Fruit fly (Drosophila melanogaster): ENCODE data around the gene CG32407.

CG32407 gene

DNA sequence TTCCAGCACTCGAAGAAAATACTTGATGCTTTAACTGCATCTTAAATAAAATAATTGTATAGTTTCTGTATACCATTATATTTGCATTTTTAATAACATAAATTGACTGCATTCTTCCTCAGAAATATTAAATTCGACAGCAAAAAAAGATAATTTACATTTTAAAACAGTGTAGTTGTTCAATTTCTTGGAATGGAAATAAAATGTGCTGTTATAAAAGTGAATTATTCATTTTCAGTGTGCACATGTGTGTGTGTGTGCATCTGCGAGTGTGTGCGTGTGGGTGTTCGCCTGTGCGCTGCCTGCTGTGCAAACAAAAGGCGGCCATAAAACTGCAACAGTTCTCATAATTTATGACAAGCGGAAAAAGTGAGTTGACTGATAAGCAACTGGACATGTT lies 30.3 kb downstream of the CG32407 start (continued):
- TF ChIP-seq CG10274 (GFP tag; optimal IDR thresholded peaks at IDR 0.05): no peak
- TF ChIP-seq trem (tag; optimal IDR thresholded peaks at IDR 0.05): peak; percentile 28
- peak; percentile 71 for TF ChIP-seq CG2712 (tag; optimal IDR thresholded peaks at IDR 0.05)
- no peak for TF ChIP-seq Pdp1 (GFP tag; optimal IDR thresholded peaks at IDR 0.05)
- TF ChIP-seq MBD-R2 (GFP tag; IDR thresholded peaks at IDR 0.05): no peak

dm6 chr3L:5952537-5952936 lies 30.7 kb downstream of the CG32407 start:
- TF ChIP-seq CG8765 (GFP tag; IDR thresholded peaks at IDR 0.05) (no peak), ase (GFP tag; IDR thresholded peaks at IDR 0.05) (no peak), pros (GFP tag; optimal IDR thresholded peaks at IDR 0.05) (no peak), Hmx (GFP tag; optimal IDR thresholded peaks at IDR 0.05) (no peak), pho (GFP tag; optimal IDR thresholded peaks at IDR 0.05) (no peak), CG4360 (GFP tag; IDR thresholded peaks at IDR 0.05) (no peak), CG8924 (tag; optimal IDR thresholded peaks at IDR 0.05) (no peak), CG7786 (GFP tag; optimal IDR thresholded peaks at IDR 0.05) (no peak), Deaf1 (tag; optimal IDR thresholded peaks at IDR 0.05) (peak; percentile 90), CG10979 (tag; optimal IDR thresholded peaks at IDR 0.05) (no peak), CG2202 (tag; optimal IDR thresholded peaks at IDR 0.05) (no peak), chn (GFP tag; optimal IDR thresholded peaks at IDR 0.05) (no peak), CG31224 (GFP tag; IDR thresholded peaks at IDR 0.05) (peak; percentile 93), HLHmδ (GFP tag; optimal IDR thresholded peaks at IDR 0.05) (peak; percentile 19), vvl (GFP tag; IDR thresholded peaks at IDR 0.05) (no peak), lola (GFP tag; optimal IDR thresholded peaks at IDR 0.05) (no peak), CG5180 (GFP tag; optimal IDR thresholded peaks at IDR 0.05) (peak; percentile 54), cg (GFP tag; optimal IDR thresholded peaks at IDR 0.05) (peak; percentile 8), Vsx1 (GFP tag; optimal IDR thresholded peaks at IDR 0.05) (no peak), Opbp (GFP tag; IDR thresholded peaks at IDR 0.05; ENCODE audit: partially characterized antibody) (no peak), CG7271 (tag; optimal IDR thresholded peaks at IDR 0.05) (no peak), crol (GFP tag; IDR thresholded peaks at IDR 0.05) (0 out of 2 replicates have a peak, but pooled peaks have one; percentile 39), Side (GFP tag; optimal IDR thresholded peaks at IDR 0.05) (no peak), onecut (GFP tag; IDR thresholded peaks at IDR 0.05) (no peak), C15 (GFP tag; IDR thresholded peaks at IDR 0.05) (no peak), pnt (GFP tag; optimal IDR thresholded peaks at IDR 0.05) (no peak), nom (GFP tag; optimal IDR thresholded peaks at IDR 0.05) (peak; percentile 44), CG6791 (GFP tag; IDR thresholded peaks at IDR 0.05; ENCODE audit: partially characterized antibody) (0 out of 3 replicates have a peak, but pooled peaks have one; percentile 25), CG31388 (GFP tag; optimal IDR thresholded peaks at IDR 0.05) (no peak), h (optimal IDR thresholded peaks at IDR 0.05) (no peak), CG16815 (GFP tag; optimal IDR thresholded peaks at IDR 0.05) (no peak), Optix (GFP tag; IDR thresholded peaks at IDR 0.05) (no peak), vfl (GFP tag; optimal IDR thresholded peaks at IDR 0.05) (no peak), CG13123 (GFP tag; optimal IDR thresholded peaks at IDR 0.05) (no peak), CG14667 (GFP tag; IDR thresholded peaks at IDR 0.05) (no peak), vnd (GFP tag; IDR thresholded peaks at IDR 0.05; ENCODE audit: partially characterized antibody) (0 out of 3 replicates have a peak, but pooled peaks have one; percentile 26), CG18262 (tag; optimal IDR thresholded peaks at IDR 0.05) (no peak), CG43689 (GFP tag; IDR thresholded peaks at IDR 0.05) (no peak), CG6765 (GFP tag; optimal IDR thresholded peaks at IDR 0.05) (no peak), CG11504 (tag; optimal IDR thresholded peaks at IDR 0.05) (peak; percentile 98), CG11093 (GFP tag; IDR thresholded peaks at IDR 0.05) (no peak), en (GFP tag; optimal IDR thresholded peaks at IDR 0.05) (no peak), pita (GFP tag; optimal IDR thresholded peaks at IDR 0.05) (no peak), Drgx (GFP tag; IDR thresholded peaks at IDR 0.05) (0 out of 2 replicates have a peak, but pooled peaks have one; percentile 6), ci (GFP tag; IDR thresholded peaks at IDR 0.05) (no peak)

All from whole organism, embryonic.